Worm (Caenorhabditis elegans) whole organism, late embryonic: ENCODE data around the gene oac-41.

Experiments used
- F13H6.1 ChIP-seq: sonication (generic microtip); optimal IDR thresholded peaks from 2 replicates; lab custom pipeline; 2016; ENCODE audit warnings: missing genetic modification characterization, missing compliant biosample characterization
- T23F11.4 ChIP-seq: fragments of 200-800 bp; sonication (Bioruptor generic); optimal IDR thresholded peaks from 2 replicates; lab custom pipeline; 2018; ENCODE audit warnings: mild to moderate bottlenecking, missing genetic modification characterization, missing compliant biosample characterization
- ceh-14 ChIP-seq: sonication (generic microtip); optimal IDR thresholded peaks from 2 replicates; lab custom pipeline; 2016; ENCODE audit warnings: missing genotype, missing genetic modification characterization, missing compliant biosample characterization
- ceh-18 ChIP-seq: sonication (generic microtip); optimal IDR thresholded peaks from 2 replicates; lab custom pipeline; 2016; ENCODE audit warnings: missing genetic modification characterization, missing compliant biosample characterization
- ceh-2 ChIP-seq: sonication (generic microtip); optimal IDR thresholded peaks from 2 replicates; lab custom pipeline; 2016; ENCODE audit warnings: missing genotype, missing genetic modification characterization, missing compliant biosample characterization
- ceh-22 ChIP-seq: sonication (generic microtip); optimal IDR thresholded peaks from 2 replicates; lab custom pipeline; 2017; ENCODE audit warnings: missing biosample characterization, missing genetic modification characterization
- ceh-24 ChIP-seq: sonication (generic microtip); optimal IDR thresholded peaks from 2 replicates; lab custom pipeline; 2016; ENCODE audit warnings: mild to moderate bottlenecking, missing genetic modification characterization, missing compliant biosample characterization
- ceh-30 ChIP-seq: fragments of 150-350 bp; optimal IDR thresholded peaks from 2 replicates; lab custom pipeline; 2014; ENCODE audit warnings: missing biosample characterization, missing genetic modification characterization
- ceh-31 ChIP-seq: sonication (generic microtip); optimal IDR thresholded peaks from 2 replicates; lab custom pipeline; 2016; ENCODE audit warnings: missing genetic modification characterization, missing compliant biosample characterization
- ceh-34 ChIP-seq: sonication (generic microtip); optimal IDR thresholded peaks from 2 replicates; lab custom pipeline; 2016; ENCODE audit warnings: mild to moderate bottlenecking, missing genetic modification characterization, missing compliant biosample characterization
- ceh-48 ChIP-seq: sonication (generic microtip); optimal IDR thresholded peaks from 2 replicates; lab custom pipeline; 2016; ENCODE audit warnings: missing genetic modification characterization, inconsistent platforms, missing compliant biosample characterization
- ceh-6 ChIP-seq: fragments of 200-800 bp; sonication (Bioruptor generic); optimal IDR thresholded peaks from 2 replicates; lab custom pipeline; 2018; ENCODE audit warnings: mild to moderate bottlenecking, missing genetic modification characterization, missing compliant biosample characterization
- dmd-4 ChIP-seq: sonication (generic microtip); optimal IDR thresholded peaks from 2 replicates; lab custom pipeline; 2016; ENCODE audit warnings: borderline replicate concordance, missing genetic modification characterization, missing compliant biosample characterization
- dve-1 ChIP-seq: sonication (generic microtip); optimal IDR thresholded peaks from 2 replicates; lab custom pipeline; 2017; ENCODE audit warnings: antibody characterized with exemption, mild to moderate bottlenecking, missing genetic modification characterization, missing compliant biosample characterization
- elt-2 ChIP-seq: sonication (generic microtip); optimal IDR thresholded peaks from 2 replicates; lab custom pipeline; 2016; ENCODE audit warnings: missing genetic modification reagents, missing genetic modification characterization, missing compliant biosample characterization
- elt-4 ChIP-seq: sonication (generic microtip); optimal IDR thresholded peaks from 2 replicates; lab custom pipeline; 2016; ENCODE audit warnings: missing genetic modification characterization, missing compliant biosample characterization
- ets-4 ChIP-seq: sonication (generic microtip); optimal IDR thresholded peaks from 2 replicates; lab custom pipeline; 2016; ENCODE audit warnings: missing genetic modification characterization, missing compliant biosample characterization
- eyg-1 ChIP-seq: sonication (generic microtip); optimal IDR thresholded peaks from 2 replicates; lab custom pipeline; 2016; ENCODE audit warnings: missing genotype, missing genetic modification characterization, missing compliant biosample characterization
- fax-1 ChIP-seq: sonication (generic microtip); optimal IDR thresholded peaks from 2 replicates; lab custom pipeline; 2016; ENCODE audit warnings: missing genotype, missing genetic modification characterization, missing compliant biosample characterization
- fkh-10 ChIP-seq: fragments of 150-350 bp; optimal IDR thresholded peaks from 2 replicates; lab custom pipeline; 2014; ENCODE audit warnings: missing biosample characterization, missing genetic modification reagents, missing genetic modification characterization
- gmeb-2 ChIP-seq: sonication (generic microtip); optimal IDR thresholded peaks from 2 replicates; lab custom pipeline; 2016; ENCODE audit warnings: missing genetic modification characterization, inconsistent platforms, missing compliant biosample characterization
- hlh-13 ChIP-seq: fragments of 200-800 bp; sonication (Bioruptor generic); optimal IDR thresholded peaks from 2 replicates; lab custom pipeline; 2018; ENCODE audit warnings: mild to moderate bottlenecking, missing genetic modification characterization, missing compliant biosample characterization
- hlh-15 ChIP-seq: sonication (generic microtip); optimal IDR thresholded peaks from 2 replicates; lab custom pipeline; 2016; ENCODE audit warnings: missing genetic modification characterization, missing compliant biosample characterization
- madf-2 ChIP-seq: sonication (generic microtip); optimal IDR thresholded peaks from 2 replicates; lab custom pipeline; 2017; ENCODE audit warnings: missing genetic modification characterization, missing compliant biosample characterization
- mec-3 ChIP-seq: sonication (generic microtip); optimal IDR thresholded peaks from 2 replicates; lab custom pipeline; 2016; ENCODE audit warnings: borderline replicate concordance, missing genetic modification characterization, missing compliant biosample characterization
- nfya-1 ChIP-seq: sonication (generic microtip); optimal IDR thresholded peaks from 2 replicates; lab custom pipeline; 2017; ENCODE audit warnings: missing genetic modification characterization, mild to moderate bottlenecking, missing compliant biosample characterization, antibody characterized with exemption, moderate library complexity
- nhr-11 ChIP-seq: fragments of 150-350 bp; optimal IDR thresholded peaks from 2 replicates; lab custom pipeline; 2014; ENCODE audit warnings: missing biosample characterization, missing genetic modification characterization
- nhr-232 ChIP-seq: sonication (generic microtip); optimal IDR thresholded peaks from 2 replicates; lab custom pipeline; 2016; ENCODE audit warnings: missing genetic modification characterization, missing compliant biosample characterization
- npax-4 ChIP-seq: sonication (generic microtip); optimal IDR thresholded peaks from 2 replicates; lab custom pipeline; 2016; ENCODE audit warnings: missing genetic modification characterization, missing compliant biosample characterization
- odd-2 ChIP-seq: sonication (generic microtip); optimal IDR thresholded peaks from 2 replicates; lab custom pipeline; 2017; ENCODE audit warnings: antibody characterized with exemption, mild to moderate bottlenecking, missing genetic modification characterization, missing compliant biosample characterization
- pag-3 ChIP-seq: sonication (generic microtip); optimal IDR thresholded peaks from 2 replicates; lab custom pipeline; 2016; ENCODE audit warnings: missing compliant biosample characterization, missing genetic modification characterization, borderline replicate concordance
- pat-9 ChIP-seq: fragments of 200-800 bp; sonication (Bioruptor generic); optimal IDR thresholded peaks from 2 replicates; lab custom pipeline; 2018; ENCODE audit warnings: mild to moderate bottlenecking, missing genetic modification characterization, moderate library complexity, missing compliant biosample characterization
- pax-1 ChIP-seq: fragments of 150-350 bp; optimal IDR thresholded peaks from 2 replicates; lab custom pipeline; 2014; ENCODE audit warnings: missing biosample characterization, missing genetic modification characterization
- pha-2 ChIP-seq: sonication (generic microtip); optimal IDR thresholded peaks from 2 replicates; lab custom pipeline; 2017; ENCODE audit warnings: mild to moderate bottlenecking, missing genetic modification characterization, missing compliant biosample characterization
- pqm-1 ChIP-seq: sonication (generic microtip); optimal IDR thresholded peaks from 2 replicates; lab custom pipeline; 2016; ENCODE audit warnings: missing genetic modification characterization, missing compliant biosample characterization
- ref-2 ChIP-seq: sonication (generic microtip); optimal IDR thresholded peaks from 2 replicates; lab custom pipeline; 2016; ENCODE audit warnings: missing genetic modification characterization, missing compliant biosample characterization
- rnt-1 ChIP-seq: sonication (generic microtip); optimal IDR thresholded peaks from 2 replicates; lab custom pipeline; 2016; ENCODE audit warnings: missing genetic modification characterization, missing compliant biosample characterization
- sox-4 ChIP-seq: sonication (generic microtip); optimal IDR thresholded peaks from 2 replicates; lab custom pipeline; 2017; ENCODE audit warnings: mild to moderate bottlenecking, missing genetic modification characterization, inconsistent platforms, missing compliant biosample characterization
- tbx-2 ChIP-seq: sonication (generic microtip); optimal IDR thresholded peaks from 2 replicates; lab custom pipeline; 2016; ENCODE audit warnings: missing genetic modification characterization, missing compliant biosample characterization
- unc-3 ChIP-seq, 2 experiments: fragments of 200-800 bp in 1 of 2; sonication (Bioruptor generic) in 1 of 2; sonication (generic microtip) in 1 of 2; conservative IDR thresholded peaks in 1 of 2; optimal IDR thresholded peaks in 1 of 2; 2 replicates each; pipeline versions ENCODE4 v1.3.6 to Lab custom; 2016 to 2022; ENCODE audit warnings: missing compliant biosample characterization in 2 of 2, missing genetic modification characterization in 2 of 2, missing genetic modification reagents in 1 of 2
- unc-55 ChIP-seq: sonication (generic microtip); optimal IDR thresholded peaks from 2 replicates; lab custom pipeline; 2017; ENCODE audit warnings: missing biosample characterization, missing genetic modification reagents, missing genetic modification characterization
- zip-5 ChIP-seq: sonication (generic microtip); optimal IDR thresholded peaks from 2 replicates; lab custom pipeline; 2016; ENCODE audit warnings: missing genetic modification characterization, missing compliant biosample characterization

The oac-41 gene

DNA sequence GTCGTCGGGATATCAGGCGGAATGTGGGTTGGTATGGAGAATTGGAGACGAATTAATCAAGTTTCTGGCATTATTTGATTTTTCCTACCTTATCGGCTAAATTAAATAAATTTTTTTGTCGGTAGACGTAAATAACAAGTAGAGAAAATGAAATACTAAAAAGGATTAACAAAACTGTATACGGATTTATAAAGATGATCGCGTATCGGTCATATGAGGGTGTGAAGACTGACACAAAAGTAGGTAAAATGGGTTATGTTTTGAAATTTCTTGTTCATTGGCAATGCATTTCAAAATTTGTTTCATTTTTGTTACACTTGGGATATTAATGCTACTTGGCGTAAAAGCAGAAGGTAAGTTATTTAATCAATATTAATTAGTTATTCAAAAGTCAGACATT, 37.5 kb upstream of the oac-41 start, which contains the start of the genes C25E10.16 and C25E10.13:
Gene C25E10.16 (minus strand): TSS at position 101 of the 400 bp plus-strand sequence.
Gene C25E10.13 (plus strand): TSS at position 256 of the 400 bp plus-strand sequence.
- TF ChIP-seq dmd-4 (tag; lab: Kevin White, UChicago) (no peak), ceh-22 (tag; lab: Kevin White, UChicago) (no peak), fax-1 (tag; lab: Kevin White, UChicago) (no peak), F13H6.1 (tag; lab: Kevin White, UChicago) (no peak), T23F11.4 (no peak), ceh-14 (no peak), pax-1 (tag; lab: Kevin White, UChicago) (no peak), ceh-31 (tag; lab: Kevin White, UChicago) (no peak), odd-2 (tag; lab: Kevin White, UChicago) (no peak), ceh-34 (tag; lab: Kevin White, UChicago) (no peak), gmeb-2 (tag; lab: Kevin White, UChicago) (no peak), pha-2 (no peak), pqm-1 (no peak), zip-5 (tag; lab: Kevin White, UChicago) (no peak), nhr-11 (tag; lab: Kevin White, UChicago) (no peak), ceh-48 (tag; lab: Kevin White, UChicago) (no peak), unc-3 (GFP tag; conservative IDR thresholded peaks at IDR 0.05; lab: Robert Waterston, UW) (no peak), unc-3 (tag; optimal IDR thresholded peaks at IDR 0.05; lab: Kevin White, UChicago) (no peak), ceh-6 (no peak), ceh-2 (tag; lab: Kevin White, UChicago) (no peak)

ce11 chrV:9058627-9059026, 36.6 kb upstream of the oac-41 start, which contains the start of gene C25E10.11:
Gene C25E10.11, minus strand, starts transcription at chrV:9058727.
- TF ChIP-seq nhr-232 (tag; lab: Kevin White, UChicago) (no peak), ceh-2 (tag; lab: Kevin White, UChicago) (no peak), madf-2 (tag; lab: Kevin White, UChicago) (no peak), sox-4 (tag; lab: Kevin White, UChicago) (no peak), hlh-15 (tag; lab: Kevin White, UChicago) (no peak), unc-3 (GFP tag; conservative IDR thresholded peaks at IDR 0.05; lab: Robert Waterston, UW) (no peak), unc-3 (tag; optimal IDR thresholded peaks at IDR 0.05; lab: Kevin White, UChicago) (no peak), ets-4 (tag; lab: Kevin White, UChicago) (no peak), ceh-48 (tag; lab: Kevin White, UChicago) (no peak), dmd-4 (tag; lab: Kevin White, UChicago) (no peak), zip-5 (tag; lab: Kevin White, UChicago) (no peak), mec-3 (no peak), unc-55 (no peak)

- TF ChIP-seq elt-2: no peak
- TF ChIP-seq nfya-1 (tag; lab: Kevin White, UChicago): no peak
- TF ChIP-seq ceh-31 (tag; lab: Kevin White, UChicago): no peak
- TF ChIP-seq rnt-1 (tag; lab: Kevin White, UChicago): no peak
- no peak for TF ChIP-seq eyg-1 (tag; lab: Kevin White, UChicago)
- TF ChIP-seq ceh-18 (tag; lab: Kevin White, UChicago): no peak
- no peak for TF ChIP-seq ceh-30 (tag; lab: Kevin White, UChicago)
- TF ChIP-seq ceh-24 (tag; lab: Kevin White, UChicago): no peak
- TF ChIP-seq ref-2: no peak
- TF ChIP-seq elt-4 (tag; lab: Kevin White, UChicago): no peak
- TF ChIP-seq pax-1 (tag; lab: Kevin White, UChicago): no peak
- no peak for TF ChIP-seq madf-2 (tag; lab: Kevin White, UChicago)
- TF ChIP-seq dve-1 (tag; lab: Kevin White, UChicago): no peak
Measured at ce11 chrV:9056253-9056652, 34.3 kb upstream of the oac-41 start, which contains the start of gene C25E10.10. Gene C25E10.10, minus strand, starts transcription at chrV:9056353.

ce11 chrV:9055644-9056043, 33.7 kb upstream of the oac-41 start:
- no peak for TF ChIP-seq pag-3 (tag; lab: Kevin White, UChicago)
- no peak for TF ChIP-seq hlh-13 (GFP tag; lab: Kevin White, UChicago)
- TF ChIP-seq pqm-1: no peak
- TF ChIP-seq fkh-10 (GFP tag; lab: Kevin White, UChicago): no peak
- no peak for TF ChIP-seq zip-5 (tag; lab: Kevin White, UChicago)
- TF ChIP-seq npax-4: no peak
- no peak for TF ChIP-seq pat-9 (tag; lab: Kevin White, UChicago)
- no peak for TF ChIP-seq ceh-30 (tag; lab: Kevin White, UChicago)
- TF ChIP-seq ceh-48 (tag; lab: Kevin White, UChicago): no peak
- no peak for TF ChIP-seq sox-4 (tag; lab: Kevin White, UChicago)
- no peak for TF ChIP-seq tbx-2 (tag; lab: Kevin White, UChicago)
- TF ChIP-seq, all 69 proteins: peak for 0
